Worm (Caenorhabditis elegans): ENCODE measurements around the gene srd-20.
A peak's percentile ranks its signal among the peaks of the same experiment; 100 is the strongest.

srd-20 gene

DNA sequence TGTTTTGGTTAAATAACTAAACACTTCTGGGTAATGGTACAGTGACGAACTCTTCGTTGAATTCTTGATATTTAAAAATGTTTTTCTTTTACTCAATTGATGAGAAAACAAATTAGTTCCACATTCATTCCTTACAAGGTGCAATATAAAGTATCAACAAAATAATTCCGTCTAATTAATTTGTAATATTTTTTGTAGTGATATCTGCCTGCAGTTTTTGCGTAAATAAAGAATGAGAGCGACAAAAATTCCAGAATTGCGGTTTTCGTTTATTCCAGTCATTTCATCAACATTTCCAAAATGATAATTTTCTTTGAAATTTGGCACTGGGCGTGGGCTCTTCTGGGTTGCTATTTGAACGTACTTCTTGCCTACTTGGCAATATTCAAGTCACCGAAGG lies at the start of gene srd-20:
Gene srd-20 (plus strand): TSS at position 301 of the 400 bp plus-strand sequence.
- TF ChIP-seq unc-55 (GFP tag; optimal IDR thresholded peaks at IDR 0.05) (no peak), fos-1 (tag; optimal IDR thresholded peaks at IDR 0.05) (no peak), mab-5 (tag; optimal IDR thresholded peaks at IDR 0.05) (no peak), mdl-1 (tag; optimal IDR thresholded peaks at IDR 0.05) (no peak), nhr-11 (tag; optimal IDR thresholded peaks at IDR 0.05) (no peak)

DNA sequence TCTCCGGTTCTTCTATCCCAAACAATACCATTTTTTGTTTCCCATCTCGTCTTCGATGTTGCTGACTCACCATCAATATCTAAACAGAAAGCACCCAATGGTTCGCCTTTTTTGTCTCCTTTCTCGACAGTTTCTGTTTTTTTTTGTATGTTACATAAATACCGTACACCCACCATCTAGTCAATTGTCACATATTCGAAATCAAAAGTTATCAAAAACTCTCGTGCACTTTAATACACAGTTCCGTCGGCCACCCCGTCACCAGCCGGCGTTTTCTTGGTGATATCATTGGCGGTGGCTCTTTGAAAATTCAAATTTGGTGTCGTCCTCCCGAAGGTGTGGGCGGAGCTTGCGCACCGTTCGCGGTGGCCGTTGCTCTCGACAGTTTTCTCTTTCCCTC lies 47.5 kb upstream of the srd-20 start:
- TF ChIP-seq nhr-25 (tag; optimal IDR thresholded peaks at IDR 0.05) (no peak), skn-1 (tag; optimal IDR thresholded peaks at IDR 0.05) (no peak), nhr-11 (tag; optimal IDR thresholded peaks at IDR 0.05) (no peak), lin-13 (GFP tag; optimal IDR thresholded peaks at IDR 0.05) (no peak), sem-4 (tag; optimal IDR thresholded peaks at IDR 0.05) (no peak), ztf-1 (GFP tag; conservative IDR thresholded peaks at IDR 0.05) (no peak)

DNA sequence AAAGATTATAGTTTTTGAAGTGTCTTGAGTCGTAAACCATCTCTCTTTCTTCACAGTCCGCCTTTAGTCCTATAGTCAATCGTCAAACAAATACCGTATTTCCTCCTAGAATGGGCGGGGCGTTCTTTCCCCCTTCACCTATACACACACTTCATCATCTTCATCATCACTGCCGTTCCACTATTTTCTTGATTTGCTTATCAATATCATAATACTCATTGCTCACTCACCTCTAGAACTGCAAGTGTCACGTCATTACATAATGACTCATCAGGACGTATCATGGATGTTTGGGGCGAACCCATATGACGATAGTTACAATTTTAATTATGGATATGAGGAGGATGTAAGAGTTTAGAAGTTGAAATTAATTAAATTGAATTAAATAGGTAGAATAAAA lies 44.7 kb upstream of the srd-20 start:
- no peak for TF ChIP-seq blmp-1 (tag; optimal IDR thresholded peaks at IDR 0.05; ENCODE audit: insufficient read depth)
- TF ChIP-seq dmd-4 (tag; optimal IDR thresholded peaks at IDR 0.05) = no peak
- no peak for TF ChIP-seq ceh-82 (tag; optimal IDR thresholded peaks at IDR 0.05)
- TF ChIP-seq sma-3 (GFP tag; optimal IDR thresholded peaks at IDR 0.05) = no peak
- TF ChIP-seq lin-11 (tag; optimal IDR thresholded peaks at IDR 0.05) = no peak
- TF ChIP-seq snpc-4 (tag; optimal IDR thresholded peaks at IDR 0.05) = no peak
- TF ChIP-seq nhr-10 (tag; optimal IDR thresholded peaks at IDR 0.05) = no peak
- TF ChIP-seq ZK546.5 (tag; optimal IDR thresholded peaks at IDR 0.05) = no peak
- TF ChIP-seq alr-1 (tag; optimal IDR thresholded peaks at IDR 0.05) = no peak
- no peak for TF ChIP-seq gmeb-1 (tag; optimal IDR thresholded peaks at IDR 0.05)
- no peak for TF ChIP-seq unc-39 (tag; optimal IDR thresholded peaks at IDR 0.05)
- no peak for TF ChIP-seq skn-1 (tag; optimal IDR thresholded peaks at IDR 0.05)
- TF ChIP-seq elt-1 (tag; optimal IDR thresholded peaks at IDR 0.05) = no peak
- TF ChIP-seq zag-1 (tag; optimal IDR thresholded peaks at IDR 0.05) = no peak
- no peak for TF ChIP-seq mdl-1 (tag; optimal IDR thresholded peaks at IDR 0.05)
- no peak for TF ChIP-seq nhr-11 (tag; optimal IDR thresholded peaks at IDR 0.05)
- TF ChIP-seq unc-62 (GFP tag; optimal IDR thresholded peaks at IDR 0.05) = no peak

- TF ChIP-seq unc-62 (GFP tag; optimal IDR thresholded peaks at IDR 0.05) (no peak), sma-3 (GFP tag; optimal IDR thresholded peaks at IDR 0.05) (peak; percentile 11), unc-55 (GFP tag; optimal IDR thresholded peaks at IDR 0.05) (no peak), nhr-12 (tag; optimal IDR thresholded peaks at IDR 0.05) (no peak)
These were observed 43.0 kb upstream of the srd-20 start for ce11 chrV:6012401-6012800.

DNA sequence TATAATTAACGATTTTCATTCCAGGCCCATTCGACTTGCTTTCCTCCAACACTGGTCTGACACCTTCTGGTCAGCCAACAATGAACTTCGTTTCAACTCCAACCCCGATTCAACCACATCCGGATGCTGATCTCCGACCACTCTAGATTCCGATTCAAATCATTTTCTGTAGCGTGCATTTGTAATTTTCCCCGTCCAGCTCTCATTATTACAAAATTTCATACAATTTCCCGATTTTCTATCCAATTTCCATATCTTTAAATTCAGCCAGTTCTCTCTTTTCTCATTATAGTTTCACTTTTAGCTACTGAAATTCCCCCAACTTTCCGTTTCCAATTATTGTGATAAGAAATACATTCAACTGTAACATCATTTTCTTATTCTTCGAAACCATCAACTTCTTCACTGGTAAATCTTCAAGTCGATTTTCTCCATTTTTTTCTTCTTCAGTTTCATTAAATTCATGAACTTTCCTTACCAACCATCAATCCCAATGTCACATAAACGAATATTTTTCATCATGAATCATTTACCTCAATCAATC lies 39.8 kb upstream of the srd-20 start:
- TF ChIP-seq snpc-4 (tag; optimal IDR thresholded peaks at IDR 0.05) (no peak), nhr-6 (tag; optimal IDR thresholded peaks at IDR 0.05) (no peak), lin-39 (tag; optimal IDR thresholded peaks at IDR 0.05) (no peak), aly-2 (tag; optimal IDR thresholded peaks at IDR 0.05) (no peak), nhr-10 (tag; optimal IDR thresholded peaks at IDR 0.05) (no peak)

DNA sequence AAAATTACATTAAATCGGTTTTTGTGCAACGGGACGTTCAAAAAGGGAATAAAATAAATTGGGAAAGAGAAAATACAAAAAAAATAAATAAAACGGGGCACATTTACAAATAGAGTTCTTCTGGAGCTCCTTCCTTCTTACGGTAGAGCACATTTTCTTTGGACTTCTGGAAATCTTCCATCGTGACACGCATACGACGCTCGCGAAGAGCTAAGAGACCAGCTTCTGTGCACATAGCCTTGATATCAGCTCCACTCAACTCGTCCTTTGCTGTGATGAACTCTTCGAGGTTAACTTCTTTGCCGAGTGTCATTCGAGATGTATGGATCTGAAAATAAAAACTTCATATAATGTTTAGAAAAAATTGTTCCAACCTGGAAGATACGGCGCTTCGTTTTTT lies 39.3 kb upstream of the srd-20 start:
- TF ChIP-seq nhr-23 (tag; optimal IDR thresholded peaks at IDR 0.05) (no peak), mbf-1 (tag; optimal IDR thresholded peaks at IDR 0.05) (no peak), nhr-10 (tag; optimal IDR thresholded peaks at IDR 0.05) (no peak), nhr-6 (tag; optimal IDR thresholded peaks at IDR 0.05) (no peak), lsy-2 (tag; optimal IDR thresholded peaks at IDR 0.05) (no peak), mdl-1 (tag; optimal IDR thresholded peaks at IDR 0.05) (no peak), ztf-4 (tag; optimal IDR thresholded peaks at IDR 0.05) (no peak), R02D3.7 (tag; optimal IDR thresholded peaks at IDR 0.05) (no peak)

Data from whole organism, L2 larva.